Worm (Caenorhabditis elegans) whole organism, late embryonic: ENCODE data around the gene asd-1.

ENCODE experiments used
- C08G9.2 ChIP-seq: sonication (generic microtip); optimal IDR thresholded peaks from 2 replicates; lab custom pipeline; 2016; ENCODE audit warnings: mild to moderate bottlenecking, missing genetic modification characterization, moderate library complexity, missing compliant biosample characterization
- C38D4.7 ChIP-seq: fragments of 200-800 bp; sonication (Bioruptor generic); optimal IDR thresholded peaks from 2 replicates; lab custom pipeline; 2018; ENCODE audit warnings: mild to moderate bottlenecking, missing genetic modification characterization, moderate library complexity, missing compliant biosample characterization
- F13H6.1 ChIP-seq: sonication (generic microtip); optimal IDR thresholded peaks from 2 replicates; lab custom pipeline; 2016; ENCODE audit warnings: missing genetic modification characterization, missing compliant biosample characterization
- K02D7.2 ChIP-seq: sonication (generic microtip); optimal IDR thresholded peaks from 2 replicates; lab custom pipeline; 2017; ENCODE audit warnings: mild to moderate bottlenecking, missing genetic modification characterization, missing compliant biosample characterization
- K09A11.1 ChIP-seq: sonication (generic microtip); optimal IDR thresholded peaks from 2 replicates; lab custom pipeline; 2017; ENCODE audit warnings: antibody characterized with exemption, mild to moderate bottlenecking, missing genetic modification characterization, missing compliant biosample characterization; ENCODE audit not compliant: insufficient read depth
- Y22D7AL.16 ChIP-seq: sonication (generic microtip); optimal IDR thresholded peaks from 2 replicates; lab custom pipeline; 2016; ENCODE audit warnings: missing genetic modification characterization, missing compliant biosample characterization
- ahr-1 ChIP-seq: sonication (generic microtip); optimal IDR thresholded peaks from 2 replicates; lab custom pipeline; 2016; ENCODE audit warnings: missing genetic modification characterization, missing compliant biosample characterization
- ceh-14 ChIP-seq: sonication (generic microtip); optimal IDR thresholded peaks from 2 replicates; lab custom pipeline; 2016; ENCODE audit warnings: missing genotype, missing genetic modification characterization, missing compliant biosample characterization
- ceh-18 ChIP-seq: sonication (generic microtip); optimal IDR thresholded peaks from 2 replicates; lab custom pipeline; 2016; ENCODE audit warnings: missing genetic modification characterization, missing compliant biosample characterization
- ceh-19 ChIP-seq: fragments of 200-800 bp; sonication (Bioruptor generic); optimal IDR thresholded peaks from 2 replicates; lab custom pipeline; 2018; ENCODE audit warnings: mild to moderate bottlenecking, missing genetic modification characterization, missing compliant biosample characterization
- ceh-22 ChIP-seq: sonication (generic microtip); optimal IDR thresholded peaks from 2 replicates; lab custom pipeline; 2017; ENCODE audit warnings: missing biosample characterization, missing genetic modification characterization
- ceh-24 ChIP-seq: sonication (generic microtip); optimal IDR thresholded peaks from 2 replicates; lab custom pipeline; 2016; ENCODE audit warnings: mild to moderate bottlenecking, missing genetic modification characterization, missing compliant biosample characterization
- ceh-30 ChIP-seq: fragments of 150-350 bp; optimal IDR thresholded peaks from 2 replicates; lab custom pipeline; 2014; ENCODE audit warnings: missing biosample characterization, missing genetic modification characterization
- ceh-45 ChIP-seq: fragments of 200-800 bp; sonication (Bioruptor generic); IDR thresholded peaks from 2 replicates; pipeline ENCODE4 v1.3.6; 2022; ENCODE audit warnings: missing genetic modification reagents, missing genetic modification characterization, missing compliant biosample characterization
- ceh-48 ChIP-seq: sonication (generic microtip); optimal IDR thresholded peaks from 2 replicates; lab custom pipeline; 2016; ENCODE audit warnings: missing genetic modification characterization, inconsistent platforms, missing compliant biosample characterization
- ceh-9 ChIP-seq: sonication (generic microtip); optimal IDR thresholded peaks from 2 replicates; lab custom pipeline; 2016; ENCODE audit warnings: mild to moderate bottlenecking, missing genetic modification characterization, inconsistent platforms, missing compliant biosample characterization
- che-1 ChIP-seq: sonication (generic microtip); optimal IDR thresholded peaks from 2 replicates; lab custom pipeline; 2016; ENCODE audit warnings: mild to moderate bottlenecking, missing genetic modification characterization, missing compliant biosample characterization
- elt-2 ChIP-seq: sonication (generic microtip); optimal IDR thresholded peaks from 2 replicates; lab custom pipeline; 2016; ENCODE audit warnings: missing genetic modification reagents, missing genetic modification characterization, missing compliant biosample characterization
- ets-4 ChIP-seq: sonication (generic microtip); optimal IDR thresholded peaks from 2 replicates; lab custom pipeline; 2016; ENCODE audit warnings: missing genetic modification characterization, missing compliant biosample characterization
- eyg-1 ChIP-seq: sonication (generic microtip); optimal IDR thresholded peaks from 2 replicates; lab custom pipeline; 2016; ENCODE audit warnings: missing genotype, missing genetic modification characterization, missing compliant biosample characterization
- fax-1 ChIP-seq: sonication (generic microtip); optimal IDR thresholded peaks from 2 replicates; lab custom pipeline; 2016; ENCODE audit warnings: missing genotype, missing genetic modification characterization, missing compliant biosample characterization
- fkh-10 ChIP-seq: fragments of 150-350 bp; optimal IDR thresholded peaks from 2 replicates; lab custom pipeline; 2014; ENCODE audit warnings: missing biosample characterization, missing genetic modification reagents, missing genetic modification characterization
- fkh-6 ChIP-seq: sonication (generic microtip); optimal IDR thresholded peaks from 2 replicates; lab custom pipeline; 2016; ENCODE audit warnings: missing genetic modification characterization, missing compliant biosample characterization
- hlh-13 ChIP-seq: fragments of 200-800 bp; sonication (Bioruptor generic); optimal IDR thresholded peaks from 2 replicates; lab custom pipeline; 2018; ENCODE audit warnings: mild to moderate bottlenecking, missing genetic modification characterization, missing compliant biosample characterization
- hlh-6 ChIP-seq: sonication (generic microtip); optimal IDR thresholded peaks from 2 replicates; lab custom pipeline; 2016; ENCODE audit warnings: missing genotype, missing genetic modification characterization, missing compliant biosample characterization
- hlh-8 ChIP-seq: sonication (generic microtip); optimal IDR thresholded peaks from 2 replicates; lab custom pipeline; 2016; ENCODE audit warnings: missing genotype, missing genetic modification characterization, missing compliant biosample characterization
- lim-6 ChIP-seq: sonication (generic microtip); optimal IDR thresholded peaks from 2 replicates; lab custom pipeline; 2016; ENCODE audit warnings: missing genetic modification characterization, missing compliant biosample characterization
- lin-11 ChIP-seq: fragments of 200-800 bp; sonication (Bioruptor generic); optimal IDR thresholded peaks from 2 replicates; lab custom pipeline; 2018; ENCODE audit warnings: mild to moderate bottlenecking, missing genetic modification characterization, missing compliant biosample characterization
- madf-2 ChIP-seq: sonication (generic microtip); optimal IDR thresholded peaks from 2 replicates; lab custom pipeline; 2017; ENCODE audit warnings: missing genetic modification characterization, missing compliant biosample characterization
- nfya-1 ChIP-seq: sonication (generic microtip); optimal IDR thresholded peaks from 2 replicates; lab custom pipeline; 2017; ENCODE audit warnings: missing genetic modification characterization, mild to moderate bottlenecking, missing compliant biosample characterization, antibody characterized with exemption, moderate library complexity
- nhr-11 ChIP-seq: fragments of 150-350 bp; optimal IDR thresholded peaks from 2 replicates; lab custom pipeline; 2014; ENCODE audit warnings: missing biosample characterization, missing genetic modification characterization
- nhr-232 ChIP-seq: sonication (generic microtip); optimal IDR thresholded peaks from 2 replicates; lab custom pipeline; 2016; ENCODE audit warnings: missing genetic modification characterization, missing compliant biosample characterization
- npax-4 ChIP-seq: sonication (generic microtip); optimal IDR thresholded peaks from 2 replicates; lab custom pipeline; 2016; ENCODE audit warnings: missing genetic modification characterization, missing compliant biosample characterization
- odd-2 ChIP-seq: sonication (generic microtip); optimal IDR thresholded peaks from 2 replicates; lab custom pipeline; 2017; ENCODE audit warnings: antibody characterized with exemption, mild to moderate bottlenecking, missing genetic modification characterization, missing compliant biosample characterization
- pag-3 ChIP-seq: sonication (generic microtip); optimal IDR thresholded peaks from 2 replicates; lab custom pipeline; 2016; ENCODE audit warnings: missing compliant biosample characterization, missing genetic modification characterization, borderline replicate concordance
- pat-9 ChIP-seq: fragments of 200-800 bp; sonication (Bioruptor generic); optimal IDR thresholded peaks from 2 replicates; lab custom pipeline; 2018; ENCODE audit warnings: mild to moderate bottlenecking, missing genetic modification characterization, moderate library complexity, missing compliant biosample characterization
- pax-1 ChIP-seq: fragments of 150-350 bp; optimal IDR thresholded peaks from 2 replicates; lab custom pipeline; 2014; ENCODE audit warnings: missing biosample characterization, missing genetic modification characterization
- pha-4 ChIP-seq: fragments of 150-350 bp; optimal IDR thresholded peaks from 2 replicates; lab custom pipeline; 2018; ENCODE audit warnings: missing biosample characterization, missing genetic modification reagents, missing genetic modification characterization
- pros-1 ChIP-seq: fragments of 150-350 bp; optimal IDR thresholded peaks from 2 replicates; lab custom pipeline; 2014; ENCODE audit warnings: missing biosample characterization, missing genetic modification reagents, missing genetic modification characterization
- sdc-2 ChIP-seq: sonication (generic microtip); optimal IDR thresholded peaks from 2 replicates; lab custom pipeline; 2016; ENCODE audit warnings: missing genotype, missing genetic modification characterization, missing compliant biosample characterization
- sox-2 ChIP-seq: fragments of 200-800 bp; sonication (Bioruptor generic); IDR thresholded peaks from 2 replicates; pipeline ENCODE4 v1.3.6; 2022; ENCODE audit warnings: missing genetic modification reagents, missing genetic modification characterization, missing compliant biosample characterization
- sox-4 ChIP-seq: sonication (generic microtip); optimal IDR thresholded peaks from 2 replicates; lab custom pipeline; 2017; ENCODE audit warnings: mild to moderate bottlenecking, missing genetic modification characterization, inconsistent platforms, missing compliant biosample characterization
- syd-9 ChIP-seq: sonication (generic microtip); optimal IDR thresholded peaks from 2 replicates; lab custom pipeline; 2016; ENCODE audit warnings: mild to moderate bottlenecking, missing genetic modification characterization, moderate library complexity, missing compliant biosample characterization
- tbx-7 ChIP-seq: sonication (generic microtip); optimal IDR thresholded peaks from 2 replicates; lab custom pipeline; 2016; ENCODE audit warnings: missing genotype, missing genetic modification characterization, missing compliant biosample characterization
- ttx-3 ChIP-seq: sonication (generic microtip); optimal IDR thresholded peaks from 2 replicates; lab custom pipeline; 2016; ENCODE audit warnings: missing genetic modification reagents, missing genetic modification characterization, missing compliant biosample characterization
- unc-3 ChIP-seq, 2 experiments: fragments of 200-800 bp in 1 of 2; sonication (Bioruptor generic) in 1 of 2; sonication (generic microtip) in 1 of 2; conservative IDR thresholded peaks in 1 of 2; optimal IDR thresholded peaks in 1 of 2; 2 replicates each; pipeline versions ENCODE4 v1.3.6 to Lab custom; 2016 to 2022; ENCODE audit warnings: missing compliant biosample characterization in 2 of 2, missing genetic modification characterization in 2 of 2, missing genetic modification reagents in 1 of 2
- unc-42 ChIP-seq: sonication (generic microtip); optimal IDR thresholded peaks from 2 replicates; lab custom pipeline; 2016; ENCODE audit warnings: missing genotype, missing genetic modification characterization, missing compliant biosample characterization
- unc-55 ChIP-seq: sonication (generic microtip); optimal IDR thresholded peaks from 2 replicates; lab custom pipeline; 2017; ENCODE audit warnings: missing biosample characterization, missing genetic modification reagents, missing genetic modification characterization
- unc-86 ChIP-seq: sonication (generic microtip); optimal IDR thresholded peaks from 2 replicates; lab custom pipeline; 2016; ENCODE audit warnings: missing genetic modification characterization, missing compliant biosample characterization
- zip-5 ChIP-seq: sonication (generic microtip); optimal IDR thresholded peaks from 2 replicates; lab custom pipeline; 2016; ENCODE audit warnings: missing genetic modification characterization, missing compliant biosample characterization

The asd-1 gene

ce11 chrIII:4196988-4197384 lies at the start of gene asd-1:
Gene asd-1 (plus strand): TSS chrIII:4197285.
- TF ChIP-seq ceh-9 (tag; lab: Kevin White, UChicago) (no peak), C38D4.7 (GFP tag; lab: Kevin White, UChicago) (no peak), npax-4 (tag; lab: Kevin White, UChicago) (no peak), tbx-7 (tag; lab: Kevin White, UChicago) (no peak), ceh-24 (no peak), C08G9.2 (tag; lab: Kevin White, UChicago) (no peak), F13H6.1 (tag; lab: Kevin White, UChicago) (no peak), hlh-13 (GFP tag; lab: Kevin White, UChicago) (no peak), ets-4 (tag; lab: Kevin White, UChicago) (no peak), hlh-6 (tag; lab: Kevin White, UChicago) (no peak), syd-9 (no peak), pat-9 (tag; lab: Kevin White, UChicago) (no peak), lin-11 (tag; lab: Kevin White, UChicago) (no peak), ttx-3 (tag; lab: Kevin White, UChicago) (no peak), elt-2 (no peak)

- TF ChIP-seq ets-4 (tag; lab: Kevin White, UChicago) (no peak), sox-2 (GFP tag; lab: Robert Waterston, UW) (no peak), eyg-1 (tag; lab: Kevin White, UChicago) (no peak), fkh-10 (no peak), npax-4 (tag; lab: Kevin White, UChicago) (no peak), tbx-7 (tag; lab: Kevin White, UChicago) (no peak), unc-42 (tag; lab: Kevin White, UChicago) (no peak), fax-1 (tag; lab: Kevin White, UChicago) (no peak), zip-5 (tag; lab: Kevin White, UChicago) (no peak), ceh-19 (no peak), ceh-48 (tag; lab: Kevin White, UChicago) (no peak), elt-2 (peak; percentile 36), ceh-24 (no peak), pax-1 (tag; lab: Kevin White, UChicago) (no peak), F13H6.1 (tag; lab: Kevin White, UChicago) (no peak), C38D4.7 (GFP tag; lab: Kevin White, UChicago) (no peak), madf-2 (tag; lab: Kevin White, UChicago) (no peak), pag-3 (no peak), K09A11.1 (tag; lab: Kevin White, UChicago) (no peak), sox-4 (tag; lab: Kevin White, UChicago) (no peak), pros-1 (no peak), ceh-9 (tag; lab: Kevin White, UChicago) (no peak), ahr-1 (tag; lab: Kevin White, UChicago) (no peak), nhr-11 (tag; lab: Kevin White, UChicago) (no peak), unc-3 (GFP tag; conservative IDR thresholded peaks at IDR 0.05; lab: Robert Waterston, UW) (no peak), unc-3 (tag; optimal IDR thresholded peaks at IDR 0.05; lab: Kevin White, UChicago) (no peak), che-1 (tag; lab: Kevin White, UChicago) (no peak), ceh-18 (tag; lab: Kevin White, UChicago) (peak; percentile 15), ceh-30 (tag; lab: Kevin White, UChicago) (peak; percentile 62), K02D7.2 (no peak), ceh-22 (no peak), fkh-6 (tag; lab: Kevin White, UChicago) (no peak), C08G9.2 (tag; lab: Kevin White, UChicago) (no peak), ceh-14 (tag; lab: Kevin White, UChicago) (no peak), nfya-1 (tag; lab: Kevin White, UChicago) (peak; percentile 81), unc-86 (peak; percentile 23), hlh-8 (tag; lab: Kevin White, UChicago) (no peak), ceh-45 (no peak), nhr-232 (tag; lab: Kevin White, UChicago) (no peak), odd-2 (tag; lab: Kevin White, UChicago) (no peak), unc-55 (GFP tag; lab: Kevin White, UChicago) (peak; percentile 74), sdc-2 (tag; lab: Kevin White, UChicago) (no peak), pha-4 (no peak), lim-6 (tag; lab: Kevin White, UChicago) (no peak), Y22D7AL.16 (tag; lab: Kevin White, UChicago) (no peak)
Observed at ce11 chrIII:4150919-4151318, 46.2 kb upstream of the asd-1 start.
